Worm (Caenorhabditis elegans): Measurements from ENCODE around the gene tsp-8.

tsp-8 gene

DNA sequence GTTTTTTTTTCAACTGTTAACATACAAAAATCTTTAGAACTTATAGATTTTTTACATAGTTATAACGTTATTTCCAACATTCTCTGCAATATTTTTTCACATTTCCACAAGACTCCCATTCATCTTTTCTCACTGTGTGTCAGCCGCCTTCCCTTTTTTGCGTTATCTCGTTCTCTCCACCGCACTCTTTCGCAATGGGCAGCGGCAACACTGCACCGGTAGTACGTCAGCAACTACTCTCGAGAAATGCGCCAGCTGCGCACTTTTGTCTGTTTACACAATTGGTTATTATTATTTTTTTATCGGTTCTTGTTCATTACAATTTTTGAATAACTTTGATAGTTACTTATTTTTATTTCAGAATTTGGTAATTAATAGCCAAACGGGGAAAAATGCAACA lies 17.6 kb upstream of the tsp-8 start, which contains the start of gene C05G5.2 (continued):
- TF ChIP-seq dmd-6 (GFP tag; IDR thresholded peaks at IDR 0.05) (peak; percentile 92), Y5F2A.4 (GFP tag; optimal IDR thresholded peaks at IDR 0.05) (no peak), nhr-42 (GFP tag; IDR thresholded peaks at IDR 0.05) (0 out of 2 replicates have a peak, but pooled peaks have one; percentile 33), mdl-1 (tag; optimal IDR thresholded peaks at IDR 0.05) (peak; percentile 40 to 89), gei-8 (GFP tag; optimal IDR thresholded peaks at IDR 0.05) (no peak), jun-1 (tag; optimal IDR thresholded peaks at IDR 0.05) (peak; percentile 70), daf-12 (tag; optimal IDR thresholded peaks at IDR 0.05) (no peak), ceh-32 (tag; optimal IDR thresholded peaks at IDR 0.05; ENCODE audit: poor library complexity) (no peak), vab-7 (GFP tag; IDR thresholded peaks at IDR 0.05) (peak; percentile 66), zfp-2 (tag; optimal IDR thresholded peaks at IDR 0.05) (no peak), D1046.2 (GFP tag; IDR thresholded peaks at IDR 0.05) (no peak), zfp-3 (GFP tag; conservative IDR thresholded peaks at IDR 0.05) (no peak), mes-2 (tag; optimal IDR thresholded peaks at IDR 0.05; ENCODE audit: poor library complexity, severe bottlenecking) (peak; percentile 93), saeg-2 (GFP tag; IDR thresholded peaks at IDR 0.05) (peak; percentile 76; the same call in 1 of the 2 replicates), cey-2 (tag; optimal IDR thresholded peaks at IDR 0.05; ENCODE audit: borderline replicate concordance, insufficient read depth) (peak; percentile 6), madf-9 (GFP tag; conservative IDR thresholded peaks at IDR 0.05) (peak; percentile 55; the same call in 1 of the 2 replicates), daf-16 (GFP tag; optimal IDR thresholded peaks at IDR 0.05) (peak; percentile 0 to 38), daf-16 (tag; optimal IDR thresholded peaks at IDR 0.05) (peak; percentile 98), duxl-1 (tag; optimal IDR thresholded peaks at IDR 0.05; ENCODE audit: poor library complexity) (peak; percentile 59), pqm-1 (tag; optimal IDR thresholded peaks at IDR 0.05) (peak; percentile 95), hlh-11 (tag; optimal IDR thresholded peaks at IDR 0.05) (peak; percentile 96), ceh-20 (GFP tag; IDR thresholded peaks at IDR 0.05) (peak; percentile 69), nhr-102 (tag; optimal IDR thresholded peaks at IDR 0.05) (peak; percentile 84), nhr-6 (tag; optimal IDR thresholded peaks at IDR 0.05) (peak; percentile 93), skn-1 (tag; optimal IDR thresholded peaks at IDR 0.05) (no peak), aha-1 (tag) (peak; percentile 48), lin-29 (GFP tag; IDR thresholded peaks at IDR 0.05) (no peak), F49E8.2 (tag; optimal IDR thresholded peaks at IDR 0.05; ENCODE audit: borderline replicate concordance) (no peak), R02D3.7 (tag; optimal IDR thresholded peaks at IDR 0.05) (no peak), mep-1 (tag; optimal IDR thresholded peaks at IDR 0.05) (peak; percentile 96), fkh-10 (GFP tag; optimal IDR thresholded peaks at IDR 0.05) (peak; percentile 84), dve-1 (tag; optimal IDR thresholded peaks at IDR 0.05; ENCODE audit: insufficient read depth) (peak; percentile 99), fos-1 (tag; optimal IDR thresholded peaks at IDR 0.05) (no peak), ZK337.2 (GFP tag; IDR thresholded peaks at IDR 0.05) (no peak), hif-1 (tag; optimal IDR thresholded peaks at IDR 0.05) (peak in 1 of 2 experiments; percentile 75), spr-3 (GFP tag; optimal IDR thresholded peaks at IDR 0.05) (no peak), dpl-1 (GFP tag; optimal IDR thresholded peaks at IDR 0.05) (peak; percentile 77), snpc-4 (tag; optimal IDR thresholded peaks at IDR 0.05) (peak; percentile 9), lin-1 (GFP tag; IDR thresholded peaks at IDR 0.05) (no peak), nhr-237 (tag; optimal IDR thresholded peaks at IDR 0.05) (no peak), madf-5 (GFP tag; IDR thresholded peaks at IDR 0.05) (no peak), mdt-29 (GFP tag; IDR thresholded peaks at IDR 0.05) (no peak), spr-1 (tag; optimal IDR thresholded peaks at IDR 0.05) (peak; percentile 76), sdz-12 (GFP tag; optimal IDR thresholded peaks at IDR 0.05) (no peak), egl-43 (GFP tag; IDR thresholded peaks at IDR 0.05) (no peak), hlh-30 (tag; optimal IDR thresholded peaks at IDR 0.05; ENCODE audit: insufficient read depth) (peak; percentile 89), T20F7.1 (GFP tag; optimal IDR thresholded peaks at IDR 0.05) (peak; percentile 83), nhr-111 (GFP tag; optimal IDR thresholded peaks at IDR 0.05) (no peak), ceh-28 (tag; optimal IDR thresholded peaks at IDR 0.05) (no peak), F37D6.2 (tag; optimal IDR thresholded peaks at IDR 0.05) (peak; percentile 73)

Measured in whole organism, L4 larva.